Fruit fly (Drosophila melanogaster) whole organism, embryonic: ENCODE measurements around the gene Pex7.

Experiments used
- Aef1 ChIP-seq: fragments of 200-800 bp; sonication (Bioruptor generic); IDR thresholded peaks from 3 replicates; pipeline ENCODE4 v1.3.6; 2022; ENCODE audit warnings: missing biosample characterization, missing genetic modification characterization
- CG10321 ChIP-seq: fragments of 200-800 bp; sonication (Bioruptor generic); IDR thresholded peaks from 2 replicates; pipeline ENCODE4 v1.3.6; 2022; ENCODE audit warnings: missing biosample characterization, missing genetic modification characterization
- CG12104 ChIP-seq: fragments of 200-800 bp; sonication (Bioruptor generic); optimal IDR thresholded peaks from 3 replicates; lab custom pipeline; 2016; ENCODE audit warnings: missing biosample characterization, missing genetic modification characterization
- CG12219 ChIP-seq: fragments of 200-800 bp; sonication (Bioruptor generic); optimal IDR thresholded peaks from 3 replicates; lab custom pipeline; 2018; ENCODE audit warnings: missing biosample characterization, mild to moderate bottlenecking, missing genetic modification characterization
- CG13123 ChIP-seq: fragments of 200-800 bp; sonication (Bioruptor generic); optimal IDR thresholded peaks from 2 replicates; lab custom pipeline; 2016; ENCODE audit warnings: missing biosample characterization, missing genetic modification characterization
- CG34422 ChIP-seq: fragments of 200-800 bp; sonication (Bioruptor generic); IDR thresholded peaks from 3 replicates; pipeline ENCODE4 v1.3.6; 2022; ENCODE audit warnings: missing biosample characterization, missing genetic modification characterization
- CG4404 ChIP-seq: fragments of 200-800 bp; sonication (Bioruptor generic); IDR thresholded peaks from 2 replicates; pipeline ENCODE4 v1.3.6; 2022; ENCODE audit warnings: missing biosample characterization, missing genetic modification characterization
- CG7271 ChIP-seq: fragments of 200-800 bp; sonication (Bioruptor generic); optimal IDR thresholded peaks from 2 replicates; lab custom pipeline; 2018; ENCODE audit warnings: missing biosample characterization, mild to moderate bottlenecking, missing genetic modification characterization, moderate library complexity
- CG7745 ChIP-seq: fragments of 200-800 bp; sonication (Bioruptor generic); optimal IDR thresholded peaks from 2 replicates; lab custom pipeline; 2018; ENCODE audit warnings: missing biosample characterization, mild to moderate bottlenecking, missing genetic modification characterization, moderate library complexity
- Dip3 ChIP-seq: fragments of 200-800 bp; sonication (Bioruptor generic); optimal IDR thresholded peaks from 3 replicates; lab custom pipeline; 2016; ENCODE audit warnings: missing biosample characterization, missing genetic modification characterization
- Ets97D ChIP-seq: fragments of 200-800 bp; sonication (Bioruptor generic); optimal IDR thresholded peaks from 3 replicates; lab custom pipeline; 2016; ENCODE audit warnings: missing biosample characterization, missing genetic modification characterization
- H15 ChIP-seq: fragments of 200-800 bp; sonication (Bioruptor generic); IDR thresholded peaks from 3 replicates; pipeline ENCODE4 v1.3.6; 2022; ENCODE audit warnings: missing biosample characterization, missing genetic modification characterization
- H2.0 ChIP-seq: fragments of 200-800 bp; sonication (Bioruptor generic); IDR thresholded peaks from 2 replicates; pipeline ENCODE4 v1.3.6; 2022; ENCODE audit warnings: missing biosample characterization, missing genetic modification characterization
- Hey ChIP-seq: fragments of 200-800 bp; sonication (Bioruptor generic); optimal IDR thresholded peaks from 3 replicates; lab custom pipeline; 2018; ENCODE audit warnings: missing biosample characterization, mild to moderate bottlenecking, missing genetic modification characterization
- Jarid2 ChIP-seq: fragments of 200-800 bp; sonication (Bioruptor generic); optimal IDR thresholded peaks from 3 replicates; lab custom pipeline; 2017; ENCODE audit warnings: mild to moderate bottlenecking, missing biosample characterization, missing genetic modification reagents, missing genetic modification characterization
- Lim3 ChIP-seq: fragments of 200-800 bp; sonication (Bioruptor generic); IDR thresholded peaks from 2 replicates; pipeline ENCODE4 v1.3.6; 2022; ENCODE audit warnings: missing biosample characterization, missing genetic modification characterization
- MBD-R2 ChIP-seq: fragments of 200-800 bp; sonication (Bioruptor generic); IDR thresholded peaks from 2 replicates; pipeline ENCODE4 v1.3.6; 2022; ENCODE audit warnings: missing biosample characterization, missing genetic modification characterization
- Max ChIP-seq: fragments of 200-800 bp; sonication (Bioruptor generic); optimal IDR thresholded peaks from 2 replicates; lab custom pipeline; 2016; ENCODE audit warnings: missing biosample characterization, mild to moderate bottlenecking, missing genetic modification characterization
- NC2α ChIP-seq: fragments of 200-800 bp; sonication (Bioruptor generic); optimal IDR thresholded peaks from 2 replicates; lab custom pipeline; 2016; ENCODE audit warnings: missing biosample characterization, missing genetic modification characterization
- Neu2 ChIP-seq: fragments of 200-800 bp; sonication (Bioruptor generic); optimal IDR thresholded peaks from 3 replicates; lab custom pipeline; 2016; ENCODE audit warnings: missing biosample characterization, missing genetic modification characterization, borderline replicate concordance
- Nf-YC ChIP-seq: fragments of 200-800 bp; optimal IDR thresholded peaks from 3 replicates; lab custom pipeline; 2019; ENCODE audit warnings: missing biosample characterization, mild to moderate bottlenecking, missing genetic modification characterization, moderate library complexity
- Ptx1 ChIP-seq: fragments of 200-800 bp; sonication (Bioruptor generic); IDR thresholded peaks from 2 replicates; pipeline ENCODE4 v1.3.6; 2022; ENCODE audit warnings: missing biosample characterization, missing genetic modification characterization
- Ravus ChIP-seq: fragments of 200-800 bp; sonication (Bioruptor generic); IDR thresholded peaks from 2 replicates; pipeline ENCODE4 v1.3.6; 2022; ENCODE audit warnings: missing biosample characterization, missing genetic modification characterization
- Taf1 ChIP-seq: fragments of 200-800 bp; sonication (Bioruptor generic); IDR thresholded peaks from 2 replicates; pipeline ENCODE4 v1.3.6; 2022; ENCODE audit warnings: missing biosample characterization, missing genetic modification characterization
- ac ChIP-seq: fragments of 200-800 bp; sonication (Bioruptor generic); optimal IDR thresholded peaks from 3 replicates; lab custom pipeline; 2017; ENCODE audit warnings: missing biosample characterization, mild to moderate bottlenecking, missing genetic modification characterization
- ato ChIP-seq: fragments of 200-800 bp; sonication (Bioruptor generic); IDR thresholded peaks from 2 replicates; pipeline ENCODE4 v1.3.6; 2022; ENCODE audit warnings: missing biosample characterization, missing genetic modification characterization; ENCODE audit not compliant: partially characterized antibody
- btn ChIP-seq: fragments of 200-800 bp; sonication (Bioruptor generic); optimal IDR thresholded peaks from 2 replicates; lab custom pipeline; 2016; ENCODE audit warnings: missing biosample characterization, missing genetic modification characterization
- chif ChIP-seq, 2 experiments: fragments of 200-800 bp; sonication (Bioruptor generic); optimal IDR thresholded peaks; 3 replicates each; lab custom pipeline; 2016; ENCODE audit warnings: missing biosample characterization in 2 of 2, missing genetic modification characterization in 2 of 2
- crp ChIP-seq, 2 experiments: fragments of 200-800 bp; sonication (Bioruptor generic); optimal IDR thresholded peaks; 2 replicates in 1 of 2; 3 replicates in 1 of 2; lab custom pipeline; 2017; ENCODE audit warnings: missing biosample characterization in 2 of 2, missing genetic modification characterization in 2 of 2, mild to moderate bottlenecking in 1 of 2, moderate library complexity in 1 of 2
- dm ChIP-seq: fragments of 200-800 bp; sonication (Bioruptor generic); optimal IDR thresholded peaks from 3 replicates; lab custom pipeline; 2016; ENCODE audit warnings: missing biosample characterization, missing genetic modification characterization
- exex ChIP-seq: fragments of 200-800 bp; sonication (Bioruptor generic); optimal IDR thresholded peaks from 4 replicates; lab custom pipeline; 2018; ENCODE audit warnings: missing biosample characterization, mild to moderate bottlenecking, missing genetic modification characterization, moderate library complexity
- fd64A ChIP-seq: fragments of 200-800 bp; sonication (Bioruptor generic); optimal IDR thresholded peaks from 3 replicates; lab custom pipeline; 2018; ENCODE audit warnings: missing biosample characterization, mild to moderate bottlenecking, missing genetic modification characterization
- h ChIP-seq: fragments of >200 bp; optimal IDR thresholded peaks from 2 replicates; lab custom pipeline; 2017
- hb ChIP-seq: fragments of 200-800 bp; sonication (Bioruptor generic); IDR thresholded peaks from 3 replicates; pipeline ENCODE4 v1.3.6; 2022; ENCODE audit warnings: missing biosample characterization, missing genetic modification characterization; ENCODE audit not compliant: partially characterized antibody
- insv ChIP-seq, 2 experiments: fragments of 200-800 bp; sonication (Bioruptor generic); optimal IDR thresholded peaks; 3 replicates each; lab custom pipeline; 2016 to 2018; ENCODE audit warnings: missing biosample characterization in 2 of 2, missing genetic modification characterization in 2 of 2
- kni ChIP-seq: fragments of 200-800 bp; sonication (Bioruptor generic); optimal IDR thresholded peaks from 3 replicates; lab custom pipeline; 2017; ENCODE audit warnings: mild to moderate bottlenecking, missing biosample characterization, missing genetic modification reagents, missing genetic modification characterization
- maf-S ChIP-seq: fragments of 200-800 bp; sonication (Bioruptor generic); optimal IDR thresholded peaks from 2 replicates; lab custom pipeline; 2016; ENCODE audit warnings: missing biosample characterization, missing genetic modification characterization
- mld ChIP-seq: fragments of 200-800 bp; sonication (Bioruptor generic); IDR thresholded peaks from 3 replicates; pipeline ENCODE4 v1.3.6; 2022; ENCODE audit warnings: missing biosample characterization, missing genetic modification characterization; ENCODE audit not compliant: partially characterized antibody
- nau ChIP-seq: fragments of 200-800 bp; sonication (Bioruptor generic); optimal IDR thresholded peaks from 3 replicates; lab custom pipeline; 2017; ENCODE audit warnings: missing biosample characterization, mild to moderate bottlenecking, missing genetic modification characterization, missing genetic modification reagents
- nerfin-1 ChIP-seq: fragments of 200-800 bp; sonication (Bioruptor generic); optimal IDR thresholded peaks from 3 replicates; lab custom pipeline; 2019; ENCODE audit warnings: missing biosample characterization, mild to moderate bottlenecking, missing genetic modification characterization, moderate library complexity
- org-1 ChIP-seq: fragments of 200-800 bp; sonication (Bioruptor generic); optimal IDR thresholded peaks from 2 replicates; lab custom pipeline; 2017; ENCODE audit warnings: missing biosample characterization, missing genetic modification characterization
- prd ChIP-seq, 3 experiments: fragments of >200 bp in 2 of 3; fragments of 200-800 bp in 1 of 3; sonication (Bioruptor generic) in 1 of 3; optimal IDR thresholded peaks in 2 of 3; IDR thresholded peaks in 1 of 3; 2 replicates in 2 of 3; 3 replicates in 1 of 3; pipeline versions ENCODE4 v1.3.6 to Lab custom; 2017 to 2022; ENCODE audit warnings: missing biosample characterization in 1 of 3, missing genetic modification characterization in 1 of 3
- psq ChIP-seq: fragments of 200-800 bp; sonication (Bioruptor generic); optimal IDR thresholded peaks from 2 replicates; lab custom pipeline; 2017; ENCODE audit warnings: missing biosample characterization, missing genetic modification characterization
- sd ChIP-seq: fragments of 200-800 bp; sonication (Bioruptor generic); optimal IDR thresholded peaks from 3 replicates; lab custom pipeline; 2018; ENCODE audit warnings: missing biosample characterization, mild to moderate bottlenecking, missing genetic modification characterization, moderate library complexity
- sisA ChIP-seq: fragments of 200-800 bp; sonication (Bioruptor generic); IDR thresholded peaks from 2 replicates; pipeline ENCODE4 v1.3.6; 2022; ENCODE audit warnings: missing biosample characterization, missing genetic modification characterization
- slou ChIP-seq: fragments of 200-800 bp; sonication (Bioruptor generic); optimal IDR thresholded peaks from 3 replicates; lab custom pipeline; 2016; ENCODE audit warnings: missing biosample characterization, missing genetic modification characterization
- sob ChIP-seq: fragments of 200-800 bp; sonication (Bioruptor generic); IDR thresholded peaks from 2 replicates; pipeline ENCODE4 v1.3.6; 2022; ENCODE audit warnings: missing biosample characterization, missing genetic modification characterization
- trh ChIP-seq: fragments of 200-800 bp; sonication (Bioruptor generic); optimal IDR thresholded peaks from 2 replicates; lab custom pipeline; 2016; ENCODE audit warnings: missing biosample characterization, missing genetic modification characterization
- z ChIP-seq: fragments of 200-800 bp; sonication (Bioruptor generic); IDR thresholded peaks from 3 replicates; pipeline ENCODE4 v1.3.6; 2022; ENCODE audit warnings: missing biosample characterization, missing genetic modification characterization

Pex7 gene

dm6 chr3L:8627839-8628827, 18.8 kb upstream of the Pex7 start (continued):
- TF ChIP-seq exex (tag; lab: Kevin White, UChicago) (no peak), sd (tag; lab: Kevin White, UChicago) (peak; percentile 92), CG7745 (tag; lab: Kevin White, UChicago) (no peak), Ptx1 (no peak), psq (GFP tag; lab: Kevin White, UChicago) (no peak), CG4404 (no peak), fd64A (no peak), kni (no peak), Ravus (no peak), z (GFP tag; lab: Robert Waterston, UW) (no peak), h (lab: Kevin White, UChicago) (no peak), hb (GFP tag; lab: Robert Waterston, UW) (no peak), org-1 (no peak), Dip3 (GFP tag; lab: Kevin White, UChicago) (no peak), CG10321 (GFP tag; lab: Robert Waterston, UW) (no peak), Jarid2 (no peak), CG12219 (GFP tag; lab: Kevin White, UChicago) (no peak), CG7271 (tag; lab: Kevin White, UChicago) (no peak), Max (GFP tag; lab: Kevin White, UChicago) (no peak), CG12104 (GFP tag; lab: Kevin White, UChicago) (no peak), H15 (GFP tag; lab: Robert Waterston, UW) (no peak), ac (GFP tag; lab: Kevin White, UChicago) (no peak), Hey (no peak), trh (GFP tag; lab: Kevin White, UChicago) (no peak), btn (no peak), nerfin-1 (no peak), dm (GFP tag; lab: Kevin White, UChicago) (no peak), MBD-R2 (no peak), nau (no peak), sisA (no peak), CG13123 (no peak), Taf1 (GFP tag; lab: Robert Waterston, UW) (no peak), Lim3 (GFP tag; lab: Robert Waterston, UW) (no peak), slou (GFP tag; lab: Kevin White, UChicago) (no peak), maf-S (GFP tag; lab: Kevin White, UChicago) (no peak), Aef1 (GFP tag; lab: Robert Waterston, UW) (no peak), sob (no peak), Ets97D (no peak), prd (optimal IDR thresholded peaks at IDR 0.05; lab: Kevin White, UChicago) (no peak), prd (GFP tag; IDR thresholded peaks at IDR 0.05; lab: Robert Waterston, UW) (no peak), ato (GFP tag; lab: Robert Waterston, UW) (no peak), CG34422 (GFP tag; lab: Robert Waterston, UW) (no peak), NC2α (GFP tag; lab: Kevin White, UChicago) (no peak), chif (GFP tag; optimal IDR thresholded peaks at IDR 0.05; lab: Kevin White, UChicago) (no peak), insv (GFP tag; optimal IDR thresholded peaks at IDR 0.05; lab: Kevin White, UChicago) (no peak), Neu2 (no peak), H2.0 (no peak), Nf-YC (tag; lab: Kevin White, UChicago) (no peak), mld (GFP tag; lab: Robert Waterston, UW) (no peak), crp (GFP tag; optimal IDR thresholded peaks at IDR 0.05; lab: Kevin White, UChicago) (no peak)
